Worm (Caenorhabditis elegans) whole organism, L4 larva: ENCODE measurements around the gene C10C5.5.

Experiments
- ZK546.5 ChIP-seq, 2 experiments: sonication (generic microtip); optimal IDR thresholded peaks; 2 replicates each; lab custom pipeline; 2017; ENCODE audit warnings: missing biosample characterization in 2 of 2, missing genetic modification characterization in 2 of 2
- nhr-237 ChIP-seq: sonication (generic microtip); optimal IDR thresholded peaks from 2 replicates; lab custom pipeline; 2017; ENCODE audit warnings: missing biosample characterization, missing genetic modification characterization
- unc-62 ChIP-seq, 3 experiments: fragments of 150-350 bp in 1 of 3; sonication (generic microtip); optimal IDR thresholded peaks in 2 of 3; peaks in 1 of 3; 1 replicate in 1 of 3; 2 replicates in 2 of 3; lab custom pipeline; 2014 to 2017; ENCODE audit warnings: missing biosample characterization in 3 of 3, missing genetic modification characterization in 3 of 3, missing genetic modification reagents in 3 of 3, missing genotype in 1 of 3

DNA sequence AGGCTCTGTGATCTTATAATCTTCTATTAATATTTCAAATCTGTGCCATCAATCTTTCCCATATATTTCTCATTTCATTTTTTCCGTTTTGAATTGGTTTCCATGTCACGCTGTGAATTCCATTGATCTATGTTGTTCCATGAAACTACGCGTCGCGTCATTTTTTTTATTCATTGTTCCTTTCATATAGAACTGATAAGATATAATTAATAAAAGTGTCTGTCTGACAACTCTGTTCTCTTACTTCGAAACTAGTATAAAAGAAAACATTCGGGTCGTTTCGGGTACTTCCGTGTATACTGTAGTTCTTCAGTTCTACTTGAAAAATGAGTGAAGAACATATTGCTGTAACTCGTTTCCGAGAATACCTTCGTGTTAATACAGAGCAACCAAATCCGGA lies 6.7 kb upstream of the C10C5.5 start, which contains the start of gene C10C5.3:
- TF ChIP-seq nhr-237 (no peak), ZK546.5 (tag; optimal IDR thresholded peaks at IDR 0.05; lab: Kevin White, UChicago) (no peak), unc-62 (GFP tag; optimal IDR thresholded peaks at IDR 0.05 in 1 of 2; lab: Kevin White, UChicago) (no peak), unc-62 (tag; optimal IDR thresholded peaks at IDR 0.05; lab: Kevin White, UChicago) (no peak)
